Worm (Caenorhabditis elegans) whole organism, L3 larva: ENCODE data around the gene grl-2.

Experiments used
- ZK546.5 ChIP-seq: sonication (generic microtip); optimal IDR thresholded peaks from 2 replicates; lab custom pipeline; 2017; ENCODE audit warnings: missing biosample characterization, missing genetic modification characterization
- aly-2 ChIP-seq: fragments of 150-350 bp; optimal IDR thresholded peaks from 2 replicates; lab custom pipeline; 2014; ENCODE audit warnings: missing biosample characterization, missing genetic modification characterization
- ama-1 ChIP-seq: fragments of 150-350 bp; optimal IDR thresholded peaks from 2 replicates; lab custom pipeline; 2018
- ceh-16 ChIP-seq: sonication (generic microtip); optimal IDR thresholded peaks from 2 replicates; lab custom pipeline; 2017; ENCODE audit warnings: missing biosample characterization, missing genetic modification characterization
- ceh-9 ChIP-seq: sonication (generic microtip); optimal IDR thresholded peaks from 2 replicates; lab custom pipeline; 2018; ENCODE audit warnings: missing biosample characterization, missing genetic modification characterization
- egl-27 ChIP-seq: sonication (generic microtip); optimal IDR thresholded peaks from 4 replicates; lab custom pipeline; 2017; ENCODE audit warnings: missing biosample characterization, missing genetic modification reagents, missing genetic modification characterization
- egl-5 ChIP-seq: fragments of 150-350 bp; optimal IDR thresholded peaks from 2 replicates; lab custom pipeline; 2017; ENCODE audit warnings: missing biosample characterization, missing genetic modification reagents, missing genetic modification characterization, inconsistent platforms
- elt-2 ChIP-seq: sonication (generic microtip); optimal IDR thresholded peaks from 2 replicates; lab custom pipeline; 2016; ENCODE audit warnings: missing genetic modification reagents, mild to moderate bottlenecking, missing genetic modification characterization, missing compliant biosample characterization
- elt-3 ChIP-seq, 3 experiments: fragments of 150-350 bp in 1 of 3; sonication (generic microtip) in 2 of 3; optimal IDR thresholded peaks; 2 replicates in 2 of 3; 4 replicates in 1 of 3; lab custom pipeline; 2014 to 2017; ENCODE audit warnings: missing biosample characterization in 3 of 3, missing genetic modification characterization in 3 of 3
- eor-1 ChIP-seq, 2 experiments: fragments of 150-350 bp; optimal IDR thresholded peaks; 2 replicates each; lab custom pipeline; 2014 to 2018; ENCODE audit warnings: missing biosample characterization in 2 of 2, missing genetic modification characterization in 2 of 2
- fkh-10 ChIP-seq: sonication (generic microtip); optimal IDR thresholded peaks from 2 replicates; lab custom pipeline; 2017; ENCODE audit warnings: missing biosample characterization, missing genetic modification reagents, missing genetic modification characterization
- fkh-2 ChIP-seq: fragments of 150-350 bp; optimal IDR thresholded peaks from 2 replicates; lab custom pipeline; 2014; ENCODE audit warnings: missing biosample characterization, missing genetic modification reagents, missing genetic modification characterization
- hmg-11 ChIP-seq: sonication (generic microtip); optimal IDR thresholded peaks from 2 replicates; lab custom pipeline; 2016; ENCODE audit warnings: missing genetic modification characterization, missing compliant biosample characterization
- jun-1 ChIP-seq: fragments of 150-350 bp; optimal IDR thresholded peaks from 2 replicates; lab custom pipeline; 2014; ENCODE audit warnings: missing biosample characterization, missing genetic modification reagents, missing genetic modification characterization
- lin-39 ChIP-seq: fragments of 150-350 bp; optimal IDR thresholded peaks from 2 replicates; lab custom pipeline; 2018; ENCODE audit warnings: missing biosample characterization, missing genetic modification reagents, missing genetic modification characterization
- lsy-12 ChIP-seq: sonication (generic microtip); optimal IDR thresholded peaks from 2 replicates; lab custom pipeline; 2016; ENCODE audit warnings: mild to moderate bottlenecking, missing genetic modification characterization, missing compliant biosample characterization
- mdl-1 ChIP-seq: fragments of 150-350 bp; optimal IDR thresholded peaks from 2 replicates; lab custom pipeline; 2014; ENCODE audit warnings: missing biosample characterization, missing genetic modification characterization
- mml-1 ChIP-seq: fragments of 150-350 bp; sonication (generic microtip); optimal IDR thresholded peaks from 3 replicates; lab custom pipeline; 2014; ENCODE audit warnings: missing biosample characterization, missing genetic modification characterization
- nfya-1 ChIP-seq: sonication (generic microtip); optimal IDR thresholded peaks from 2 replicates; lab custom pipeline; 2017; ENCODE audit warnings: missing genetic modification characterization, mild to moderate bottlenecking, missing compliant biosample characterization, antibody characterized with exemption, moderate library complexity; ENCODE audit not compliant: insufficient read depth
- nhr-11 ChIP-seq: fragments of 150-350 bp; optimal IDR thresholded peaks from 2 replicates; lab custom pipeline; 2014; ENCODE audit warnings: missing biosample characterization, missing genetic modification characterization
- nhr-12 ChIP-seq: fragments of 150-350 bp; optimal IDR thresholded peaks from 2 replicates; lab custom pipeline; 2014; ENCODE audit warnings: missing biosample characterization, missing genetic modification characterization
- nhr-23 ChIP-seq: fragments of 150-350 bp; optimal IDR thresholded peaks from 2 replicates; lab custom pipeline; 2014; ENCODE audit warnings: missing biosample characterization, missing genetic modification reagents, missing genetic modification characterization
- nhr-237 ChIP-seq: fragments of 150-350 bp; optimal IDR thresholded peaks from 2 replicates; lab custom pipeline; 2014; ENCODE audit warnings: missing biosample characterization, missing genetic modification characterization
- nhr-25 ChIP-seq: sonication (generic microtip); optimal IDR thresholded peaks from 2 replicates; lab custom pipeline; 2017; ENCODE audit warnings: missing biosample characterization, missing genetic modification characterization
- nhr-28 ChIP-seq: fragments of 150-350 bp; optimal IDR thresholded peaks from 2 replicates; lab custom pipeline; 2014; ENCODE audit warnings: missing biosample characterization, missing genetic modification characterization
- nhr-43 ChIP-seq: sonication (generic microtip); optimal IDR thresholded peaks from 2 replicates; lab custom pipeline; 2016; ENCODE audit warnings: mild to moderate bottlenecking, missing genetic modification characterization, missing compliant biosample characterization; ENCODE audit not compliant: poor library complexity, severe bottlenecking
- nhr-67 ChIP-seq: fragments of 150-350 bp; optimal IDR thresholded peaks from 2 replicates; lab custom pipeline; 2014; ENCODE audit warnings: missing biosample characterization, missing genetic modification characterization
- nhr-76 ChIP-seq: fragments of 150-350 bp; sonication (generic microtip); optimal IDR thresholded peaks from 5 replicates; lab custom pipeline; 2014; ENCODE audit warnings: missing biosample characterization, missing genetic modification characterization
- nhr-77 ChIP-seq: fragments of 150-350 bp; optimal IDR thresholded peaks from 2 replicates; lab custom pipeline; 2014; ENCODE audit warnings: missing biosample characterization, missing genetic modification characterization
- pha-4 ChIP-seq: fragments of 150-350 bp; optimal IDR thresholded peaks from 2 replicates; lab custom pipeline; 2014; ENCODE audit warnings: missing biosample characterization, missing genetic modification reagents, missing genetic modification characterization
- pqm-1 ChIP-seq: fragments of 150-350 bp; optimal IDR thresholded peaks from 2 replicates; lab custom pipeline; 2017; ENCODE audit warnings: missing biosample characterization, missing genetic modification characterization, inconsistent platforms
- tbx-2 ChIP-seq: sonication (generic microtip); optimal IDR thresholded peaks from 2 replicates; lab custom pipeline; 2016; ENCODE audit warnings: mild to moderate bottlenecking, missing genetic modification characterization, missing compliant biosample characterization
- unc-39 ChIP-seq: sonication (generic microtip); optimal IDR thresholded peaks from 4 replicates; lab custom pipeline; 2017; ENCODE audit warnings: missing biosample characterization, missing genetic modification characterization
- zag-1 ChIP-seq: fragments of 150-350 bp; optimal IDR thresholded peaks from 2 replicates; lab custom pipeline; 2014; ENCODE audit warnings: missing biosample characterization, missing genetic modification characterization
- ztf-11 ChIP-seq: fragments of 150-350 bp; optimal IDR thresholded peaks from 2 replicates; lab custom pipeline; 2014; ENCODE audit warnings: missing biosample characterization, missing genetic modification characterization
- ztf-4 ChIP-seq: fragments of 150-350 bp; optimal IDR thresholded peaks from 2 replicates; lab custom pipeline; 2014; ENCODE audit warnings: missing biosample characterization, missing genetic modification characterization

grl-2 gene

ce11 chrV:12937098-12937497, 7.8 kb upstream of the grl-2 start, which contains the start of gene T16G1.6:
Gene T16G1.6 (minus strand): TSS chrV:12937174.
- TF ChIP-seq ZK546.5 (no peak), pqm-1 (peak; percentile 90), elt-2 (tag; lab: Kevin White, UChicago) (peak; percentile 91)

ce11 chrV:12939434-12939833, 5.4 kb upstream of the grl-2 start, which contains the start of gene T16G1.5:
Gene T16G1.5 (minus strand): TSS chrV:12939552.
- no peak for TF ChIP-seq egl-5
- peak; percentile 25 for TF ChIP-seq elt-2 (tag; lab: Kevin White, UChicago)
- TF ChIP-seq, all 47 proteins: peak for 1

ce11 chrV:12941797-12942474, 2.9 kb upstream of the grl-2 start, which contains the start of gene T16G1.4:
Gene T16G1.4 (minus strand): TSS chrV:12941847.
- TF ChIP-seq elt-2 (tag; lab: Kevin White, UChicago) (peak; percentile 73), nhr-11 (no peak), fkh-2 (tag; lab: Kevin White, UChicago) (no peak), unc-39 (tag; lab: Kevin White, UChicago) (no peak), mml-1 (tag; lab: Kevin White, UChicago) (no peak), elt-3 (tag; optimal IDR thresholded peaks at IDR 0.05; lab: Kevin White, UChicago) (no peak), pha-4 (tag; lab: Kevin White, UChicago) (peak; percentile 2), egl-27 (tag; lab: Kevin White, UChicago) (no peak), pqm-1 (peak; percentile 32), nhr-43 (tag; lab: Kevin White, UChicago) (no peak), lin-39 (tag; lab: Kevin White, UChicago) (no peak), nhr-76 (tag; lab: Kevin White, UChicago) (no peak), ama-1 (no peak), jun-1 (tag; lab: Kevin White, UChicago) (no peak), nhr-237 (no peak), zag-1 (tag; lab: Kevin White, UChicago) (no peak), nhr-25 (no peak), hmg-11 (tag; lab: Kevin White, UChicago) (no peak), nhr-28 (no peak)

ce11 chrV:12943399-12943798, 1.5 kb upstream of the grl-2 start:
- TF ChIP-seq eor-1 (tag; optimal IDR thresholded peaks at IDR 0.05; lab: Kevin White, UChicago) (no peak), ztf-11 (tag; lab: Kevin White, UChicago) (no peak), nhr-12 (no peak), ceh-9 (no peak), nhr-23 (tag; lab: Kevin White, UChicago) (no peak), elt-2 (tag; lab: Kevin White, UChicago) (no peak), ztf-4 (tag; lab: Kevin White, UChicago) (no peak), mdl-1 (tag; lab: Kevin White, UChicago) (no peak), tbx-2 (tag; lab: Kevin White, UChicago) (no peak), zag-1 (tag; lab: Kevin White, UChicago) (no peak), nhr-77 (tag; lab: Kevin White, UChicago) (no peak), jun-1 (tag; lab: Kevin White, UChicago) (no peak)
- TF ChIP-seq, all 47 proteins: peak for 0

- TF ChIP-seq aly-2 (no peak), ama-1 (no peak), nhr-67 (no peak), lin-39 (tag; lab: Kevin White, UChicago) (no peak), nfya-1 (tag; lab: Kevin White, UChicago) (no peak), nhr-43 (tag; lab: Kevin White, UChicago) (no peak), fkh-10 (GFP tag; lab: Kevin White, UChicago) (no peak), lsy-12 (tag; lab: Kevin White, UChicago) (no peak), ceh-16 (no peak), jun-1 (tag; lab: Kevin White, UChicago) (no peak)
Observed at ce11 chrV:12944229-12944628, 646 bp upstream of the grl-2 start, which contains the start of gene T16G1.3. Gene T16G1.3 (minus strand): TSS chrV:12944329.
